Fruit fly (Drosophila melanogaster) whole organism, pupa: ENCODE results near the gene CG13280.
A peak's percentile ranks its signal among the peaks of the same experiment; 100 is the strongest.

Experiments used
- CG10348 ChIP-seq: fragments of 200-800 bp; sonication (Bioruptor generic); IDR thresholded peaks from 2 replicates; pipeline ENCODE4 v1.3.6; 2022; ENCODE audit warnings: missing biosample characterization, missing genetic modification characterization
- CG12605 ChIP-seq: fragments of 200-800 bp; sonication (Bioruptor generic); IDR thresholded peaks from 2 replicates; pipeline ENCODE4 v1.3.6; 2022; ENCODE audit warnings: missing biosample characterization, missing genetic modification characterization
- CG13204 ChIP-seq: fragments of 200-800 bp; sonication (Bioruptor generic); optimal IDR thresholded peaks from 2 replicates; lab custom pipeline; 2018; ENCODE audit warnings: missing biosample characterization, mild to moderate bottlenecking, missing genetic modification characterization, moderate library complexity
- CG14655 ChIP-seq: fragments of 200-800 bp; sonication (Bioruptor generic); optimal IDR thresholded peaks from 3 replicates; lab custom pipeline; 2017; ENCODE audit warnings: mild to moderate bottlenecking, missing biosample characterization, missing genetic modification reagents, missing genetic modification characterization
- CG15710 ChIP-seq: fragments of 200-800 bp; sonication (Bioruptor generic); optimal IDR thresholded peaks from 2 replicates; lab custom pipeline; 2018; ENCODE audit warnings: missing biosample characterization, mild to moderate bottlenecking, missing genetic modification characterization, moderate library complexity
- CG17806 ChIP-seq: fragments of 200-800 bp; sonication (Bioruptor generic); optimal IDR thresholded peaks from 2 replicates; lab custom pipeline; 2018; ENCODE audit warnings: missing biosample characterization, mild to moderate bottlenecking, missing genetic modification characterization, moderate library complexity
- CG32121 ChIP-seq: fragments of 200-800 bp; sonication (Bioruptor generic); IDR thresholded peaks from 2 replicates; pipeline ENCODE4 v1.3.6; 2022; ENCODE audit warnings: missing biosample characterization, missing genetic modification characterization
- CG34367 ChIP-seq: fragments of 200-800 bp; sonication (Bioruptor generic); optimal IDR thresholded peaks from 2 replicates; lab custom pipeline; 2018; ENCODE audit warnings: missing biosample characterization, mild to moderate bottlenecking, missing genetic modification characterization
- CG4496 ChIP-seq: fragments of 200-800 bp; sonication (Bioruptor generic); IDR thresholded peaks from 3 replicates; pipeline ENCODE4 v1.3.6; 2022; ENCODE audit warnings: missing biosample characterization, missing genetic modification characterization
- CG8159 ChIP-seq: fragments of 200-800 bp; sonication (Bioruptor generic); optimal IDR thresholded peaks from 3 replicates; lab custom pipeline; 2018; ENCODE audit warnings: missing biosample characterization, mild to moderate bottlenecking, missing genetic modification characterization, moderate library complexity
- CG8301 ChIP-seq: fragments of 200-800 bp; sonication (Bioruptor generic); optimal IDR thresholded peaks from 2 replicates; lab custom pipeline; 2018; ENCODE audit warnings: missing biosample characterization, mild to moderate bottlenecking, missing genetic modification characterization
- CG9948 ChIP-seq: fragments of 200-800 bp; sonication (Bioruptor generic); optimal IDR thresholded peaks from 2 replicates; lab custom pipeline; 2018; ENCODE audit warnings: missing biosample characterization, mild to moderate bottlenecking, missing genetic modification characterization, moderate library complexity
- D1 ChIP-seq: fragments of 200-800 bp; sonication (Bioruptor generic); optimal IDR thresholded peaks from 2 replicates; lab custom pipeline; 2018; ENCODE audit warnings: missing biosample characterization, mild to moderate bottlenecking, missing genetic modification characterization, moderate library complexity
- EcR ChIP-seq: fragments of 200-800 bp; sonication (Bioruptor generic); optimal IDR thresholded peaks from 3 replicates; lab custom pipeline; 2019; ENCODE audit warnings: missing biosample characterization, missing genetic modification characterization, mild to moderate bottlenecking, moderate library complexity, missing genetic modification reagents
- Ets98B ChIP-seq: fragments of 200-800 bp; sonication (Bioruptor generic); IDR thresholded peaks from 2 replicates; pipeline ENCODE4 v1.3.6; 2022; ENCODE audit warnings: missing biosample characterization, missing genetic modification characterization
- Pif1A ChIP-seq: fragments of 200-800 bp; sonication (Bioruptor generic); optimal IDR thresholded peaks from 3 replicates; lab custom pipeline; 2016; ENCODE audit warnings: missing biosample characterization, missing genetic modification characterization
- Pif1B ChIP-seq: fragments of 200-800 bp; sonication (Bioruptor generic); optimal IDR thresholded peaks from 3 replicates; lab custom pipeline; 2016; ENCODE audit warnings: missing biosample characterization, missing genetic modification characterization
- Snoo ChIP-seq: fragments of 200-800 bp; sonication (Bioruptor generic); optimal IDR thresholded peaks from 3 replicates; lab custom pipeline; 2017; ENCODE audit warnings: missing biosample characterization, mild to moderate bottlenecking, missing genetic modification characterization, inconsistent platforms
- fd96Ca ChIP-seq: fragments of 200-800 bp; sonication (Bioruptor generic); IDR thresholded peaks from 3 replicates; pipeline ENCODE4 v1.3.6; 2022; ENCODE audit warnings: missing biosample characterization, missing genetic modification characterization
- gl ChIP-seq: fragments of 200-800 bp; sonication (Bioruptor generic); optimal IDR thresholded peaks from 2 replicates; lab custom pipeline; 2018; ENCODE audit warnings: missing biosample characterization, mild to moderate bottlenecking, missing genetic modification characterization
- rn ChIP-seq: fragments of 200-800 bp; sonication (Bioruptor generic); IDR thresholded peaks from 2 replicates; pipeline ENCODE4 v1.3.6; 2022; ENCODE audit warnings: missing biosample characterization, missing genetic modification characterization

Gene CG13280

dm6 chr2L:16816750-16817087, 4.2 kb downstream of the CG13280 start:
- TF ChIP-seq EcR (GFP tag; lab: Kevin White, UChicago) (peak; percentile 77), CG14655 (GFP tag; lab: Kevin White, UChicago) (no peak)

dm6 chr2L:16815989-16816749, 4.7 kb downstream of the CG13280 start, which contains the start of gene mdy:
mdy (plus strand) TSS chr2L:16816660.
- TF ChIP-seq CG8159 (tag; lab: Kevin White, UChicago) = peak; percentile 43
- peak; percentile 16 for TF ChIP-seq CG9948
- no peak for TF ChIP-seq Ets98B (GFP tag; lab: Robert Waterston, UW)
- TF ChIP-seq Snoo (tag; lab: Kevin White, UChicago) = peak; percentile 32
- peak; percentile 27 for TF ChIP-seq CG8301 (tag; lab: Kevin White, UChicago)
- peak; percentile 57 for TF ChIP-seq CG15710 (tag; lab: Kevin White, UChicago)
- peak; percentile 51; the same call in 2 of the 3 replicates for TF ChIP-seq fd96Ca (GFP tag; lab: Robert Waterston, UW)
- peak; percentile 37 for TF ChIP-seq CG17806
- TF ChIP-seq Pif1A (GFP tag; lab: Kevin White, UChicago) = peak; percentile 52
- TF ChIP-seq CG12605 (GFP tag; lab: Robert Waterston, UW) = no peak
- no peak for TF ChIP-seq EcR (GFP tag; lab: Kevin White, UChicago)
- TF ChIP-seq Pif1B (GFP tag; lab: Kevin White, UChicago) = peak; percentile 51
- TF ChIP-seq CG32121 (GFP tag; lab: Robert Waterston, UW) = peak; percentile 65; the same call in 1 of the 2 replicates
- TF ChIP-seq CG34367 = peak; percentile 40
- peak; percentile 25 for TF ChIP-seq gl
- TF ChIP-seq D1 (tag; lab: Kevin White, UChicago) = no peak
- 0 out of 2 replicates have a peak, but pooled peaks have one; percentile 16 for TF ChIP-seq rn (GFP tag; lab: Robert Waterston, UW)
- peak; percentile 31 for TF ChIP-seq CG4496 (GFP tag; lab: Robert Waterston, UW)
- TF ChIP-seq CG10348 (GFP tag; lab: Robert Waterston, UW) = no peak
- TF ChIP-seq CG14655 (GFP tag; lab: Kevin White, UChicago) = peak; percentile 47
- no peak for TF ChIP-seq CG13204 (GFP tag; lab: Kevin White, UChicago)

dm6 chr2L:16808752-16809151, 12.1 kb downstream of the CG13280 start:
- no peak for TF ChIP-seq D1 (tag; lab: Kevin White, UChicago)
- no peak for TF ChIP-seq CG8159 (tag; lab: Kevin White, UChicago)
- no peak for TF ChIP-seq CG13204 (GFP tag; lab: Kevin White, UChicago)
- TF ChIP-seq CG32121 (GFP tag; lab: Robert Waterston, UW) = no peak
- no peak for TF ChIP-seq CG8301 (tag; lab: Kevin White, UChicago)
- TF ChIP-seq EcR (GFP tag; lab: Kevin White, UChicago) = no peak
- TF ChIP-seq, all 21 proteins: peak for 0

- TF ChIP-seq CG14655 (GFP tag; lab: Kevin White, UChicago) = peak; percentile 46
- no peak for TF ChIP-seq gl
- peak; percentile 36 for TF ChIP-seq CG8301 (tag; lab: Kevin White, UChicago)
Measured at dm6 chr2L:16804376-16804934, 16.4 kb downstream of the CG13280 start, which contains the start of gene CG13272. CG13272 (plus strand) TSS chr2L:16804884.

- TF ChIP-seq CG34367 (no peak), rn (GFP tag; lab: Robert Waterston, UW) (no peak), CG12605 (GFP tag; lab: Robert Waterston, UW) (peak; percentile 21; the same call in 1 of the 2 replicates), CG14655 (GFP tag; lab: Kevin White, UChicago) (no peak), CG32121 (GFP tag; lab: Robert Waterston, UW) (no peak; the same call in 1 of the 2 replicates), CG13204 (GFP tag; lab: Kevin White, UChicago) (no peak), Snoo (tag; lab: Kevin White, UChicago) (no peak), CG4496 (GFP tag; lab: Robert Waterston, UW) (0 out of 3 replicates have a peak, but pooled peaks have one; percentile 48), CG10348 (GFP tag; lab: Robert Waterston, UW) (no peak), CG8301 (tag; lab: Kevin White, UChicago) (peak; percentile 15), fd96Ca (GFP tag; lab: Robert Waterston, UW) (no peak), gl (no peak), CG15710 (tag; lab: Kevin White, UChicago) (no peak), CG8159 (tag; lab: Kevin White, UChicago) (no peak), CG17806 (no peak), CG9948 (peak; percentile 4), D1 (tag; lab: Kevin White, UChicago) (no peak), EcR (GFP tag; lab: Kevin White, UChicago) (no peak), Pif1B (GFP tag; lab: Kevin White, UChicago) (no peak), Pif1A (GFP tag; lab: Kevin White, UChicago) (peak; percentile 7), Ets98B (GFP tag; lab: Robert Waterston, UW) (peak; percentile 34)
- TF ChIP-seq, all 21 proteins: peak for 6
Measured at dm6 chr2L:16803638-16804037, 17.3 kb downstream of the CG13280 start.
